Worm (Caenorhabditis elegans): Measurements from ENCODE around the gene cfap-20.

DNA sequence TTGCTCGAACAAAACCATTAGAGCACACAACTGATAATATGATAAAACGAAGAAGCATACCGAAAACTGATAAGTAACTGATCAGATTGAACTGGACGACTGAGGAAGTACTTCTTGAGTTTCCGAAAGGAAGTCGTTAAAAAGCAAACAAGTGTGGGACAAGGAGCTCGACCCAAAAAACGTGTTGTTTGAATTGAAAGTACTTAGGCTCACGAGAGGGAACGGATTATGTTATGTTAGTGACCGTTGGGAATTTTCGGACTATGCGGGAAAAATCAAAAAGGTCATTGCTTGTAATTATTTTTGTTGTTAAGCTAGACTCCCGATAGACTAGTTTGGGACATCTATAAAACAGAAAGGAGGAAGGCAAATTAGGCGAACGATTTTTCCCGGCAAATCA is 44.3 kb upstream of the cfap-20 start, which contains the start of gene C48D5.3:
- TF ChIP-seq nhr-21 (tag; optimal IDR thresholded peaks at IDR 0.05) (no peak), snpc-4 (tag; optimal IDR thresholded peaks at IDR 0.05) (no peak), unc-55 (GFP tag; optimal IDR thresholded peaks at IDR 0.05) (no peak), unc-62 (GFP tag; optimal IDR thresholded peaks at IDR 0.05) (no peak), zag-1 (tag; optimal IDR thresholded peaks at IDR 0.05) (no peak), blmp-1 (tag; optimal IDR thresholded peaks at IDR 0.05; ENCODE audit: insufficient read depth) (no peak), R02D3.7 (tag; optimal IDR thresholded peaks at IDR 0.05) (no peak), ama-1 (optimal IDR thresholded peaks at IDR 0.05) (no peak), nhr-11 (tag; optimal IDR thresholded peaks at IDR 0.05) (no peak)

Data from whole organism, L2 larva.